Fruit fly (Drosophila melanogaster) whole organism, embryonic: ENCODE measurements around the gene CG14961.

Experiments used
- Adf1 ChIP-seq: fragments of 200-800 bp; sonication (Bioruptor generic); IDR thresholded peaks from 2 replicates; pipeline ENCODE4 v1.3.6; 2022; ENCODE audit warnings: missing biosample characterization, missing genetic modification characterization
- Bteb2 ChIP-seq: fragments of 200-800 bp; sonication (Bioruptor generic); optimal IDR thresholded peaks from 2 replicates; lab custom pipeline; 2016; ENCODE audit warnings: missing biosample characterization, missing genetic modification characterization
- CG10209 ChIP-seq: fragments of 200-800 bp; sonication (Bioruptor generic); optimal IDR thresholded peaks from 3 replicates; lab custom pipeline; 2017; ENCODE audit warnings: missing biosample characterization, mild to moderate bottlenecking, missing genetic modification characterization, missing genetic modification reagents
- CG10979 ChIP-seq: fragments of 200-800 bp; sonication (Bioruptor generic); optimal IDR thresholded peaks from 2 replicates; lab custom pipeline; 2018; ENCODE audit warnings: missing biosample characterization, mild to moderate bottlenecking, missing genetic modification characterization, moderate library complexity
- CG13123 ChIP-seq: fragments of 200-800 bp; sonication (Bioruptor generic); optimal IDR thresholded peaks from 2 replicates; lab custom pipeline; 2016; ENCODE audit warnings: missing biosample characterization, missing genetic modification characterization
- CG13424 ChIP-seq: fragments of 200-800 bp; sonication (Bioruptor generic); optimal IDR thresholded peaks from 2 replicates; lab custom pipeline; 2019; ENCODE audit warnings: missing biosample characterization, mild to moderate bottlenecking, missing genetic modification characterization, moderate library complexity
- CG14014 ChIP-seq: fragments of 200-800 bp; sonication (Bioruptor generic); IDR thresholded peaks from 2 replicates; pipeline ENCODE4 v1.3.6; 2022; ENCODE audit warnings: missing biosample characterization, missing genetic modification characterization
- CG15479 ChIP-seq: fragments of 200-800 bp; sonication (Bioruptor generic); optimal IDR thresholded peaks from 3 replicates; lab custom pipeline; 2019; ENCODE audit warnings: missing biosample characterization, mild to moderate bottlenecking, missing genetic modification characterization, moderate library complexity
- CG1603 ChIP-seq: fragments of 200-800 bp; sonication (Bioruptor generic); optimal IDR thresholded peaks from 2 replicates; lab custom pipeline; 2019; ENCODE audit warnings: missing biosample characterization, mild to moderate bottlenecking, missing genetic modification characterization, moderate library complexity
- CG16779 ChIP-seq: fragments of 200-800 bp; sonication (Bioruptor generic); IDR thresholded peaks from 2 replicates; pipeline ENCODE4 v1.3.6; 2022; ENCODE audit warnings: missing biosample characterization, missing genetic modification characterization
- CG2712 ChIP-seq: fragments of 200-800 bp; optimal IDR thresholded peaks from 3 replicates; lab custom pipeline; 2019; ENCODE audit warnings: missing biosample characterization, mild to moderate bottlenecking, missing genetic modification characterization, moderate library complexity
- CG34422 ChIP-seq: fragments of 200-800 bp; sonication (Bioruptor generic); IDR thresholded peaks from 3 replicates; pipeline ENCODE4 v1.3.6; 2022; ENCODE audit warnings: missing biosample characterization, missing genetic modification characterization
- CG7987 ChIP-seq: fragments of 200-800 bp; sonication (Bioruptor generic); optimal IDR thresholded peaks from 2 replicates; lab custom pipeline; 2018; ENCODE audit warnings: missing biosample characterization, mild to moderate bottlenecking, missing genetic modification characterization, moderate library complexity
- CG8290 ChIP-seq, 3 experiments: fragments of 200-800 bp; sonication (Bioruptor generic); optimal IDR thresholded peaks; 2 replicates each; lab custom pipeline; 2016 to 2019; ENCODE audit warnings: missing biosample characterization in 3 of 3, missing genetic modification characterization in 3 of 3, mild to moderate bottlenecking in 2 of 3, moderate library complexity in 1 of 3
- CG9876 ChIP-seq: fragments of 200-800 bp; sonication (Bioruptor generic); optimal IDR thresholded peaks from 2 replicates; lab custom pipeline; 2016; ENCODE audit warnings: missing biosample characterization, missing genetic modification characterization
- CkIIα-i1 ChIP-seq: fragments of 200-800 bp; sonication (Bioruptor generic); IDR thresholded peaks from 2 replicates; pipeline ENCODE4 v1.3.6; 2022; ENCODE audit warnings: missing biosample characterization, missing genetic modification characterization
- Ets65A ChIP-seq: fragments of 200-800 bp; sonication (Bioruptor generic); peaks from one replicate; lab custom pipeline; 2016; ENCODE audit warnings: missing biosample characterization, missing genetic modification characterization
- Gsc ChIP-seq: fragments of 200-800 bp; sonication (Bioruptor generic); IDR thresholded peaks from 2 replicates; pipeline ENCODE4 v1.3.6; 2022; ENCODE audit warnings: missing biosample characterization, missing genetic modification characterization
- H2.0 ChIP-seq: fragments of 200-800 bp; sonication (Bioruptor generic); IDR thresholded peaks from 2 replicates; pipeline ENCODE4 v1.3.6; 2022; ENCODE audit warnings: missing biosample characterization, missing genetic modification characterization
- HLH3B ChIP-seq: fragments of 200-800 bp; sonication (Bioruptor generic); IDR thresholded peaks from 2 replicates; pipeline ENCODE4 v1.3.6; 2022; ENCODE audit warnings: missing biosample characterization, missing genetic modification characterization
- Hey ChIP-seq: fragments of 200-800 bp; sonication (Bioruptor generic); optimal IDR thresholded peaks from 3 replicates; lab custom pipeline; 2018; ENCODE audit warnings: missing biosample characterization, mild to moderate bottlenecking, missing genetic modification characterization
- HmgZ ChIP-seq: fragments of 200-800 bp; sonication (Bioruptor generic); optimal IDR thresholded peaks from 2 replicates; lab custom pipeline; 2018; ENCODE audit warnings: missing biosample characterization, mild to moderate bottlenecking, missing genetic modification characterization
- Hmx ChIP-seq: fragments of 200-800 bp; sonication (Bioruptor generic); optimal IDR thresholded peaks from 2 replicates; lab custom pipeline; 2016; ENCODE audit warnings: missing biosample characterization, missing genetic modification characterization
- MTF-1 ChIP-seq: fragments of 200-800 bp; sonication (Bioruptor generic); optimal IDR thresholded peaks from 2 replicates; lab custom pipeline; 2018; ENCODE audit warnings: missing biosample characterization, mild to moderate bottlenecking, missing genetic modification characterization, borderline replicate concordance
- Mrtf ChIP-seq: fragments of 200-800 bp; sonication (Bioruptor generic); IDR thresholded peaks from 3 replicates; pipeline ENCODE4 v1.3.6; 2022; ENCODE audit warnings: missing biosample characterization, missing genetic modification characterization
- NC2α ChIP-seq: fragments of 200-800 bp; sonication (Bioruptor generic); optimal IDR thresholded peaks from 2 replicates; lab custom pipeline; 2016; ENCODE audit warnings: missing biosample characterization, missing genetic modification characterization
- NfI ChIP-seq: fragments of 200-800 bp; sonication (Bioruptor generic); optimal IDR thresholded peaks from 3 replicates; lab custom pipeline; 2018; ENCODE audit warnings: missing biosample characterization, mild to moderate bottlenecking, missing genetic modification characterization, moderate library complexity
- YL-1 ChIP-seq: fragments of 200-800 bp; sonication (Bioruptor generic); optimal IDR thresholded peaks from 3 replicates; lab custom pipeline; 2017; ENCODE audit warnings: missing biosample characterization, mild to moderate bottlenecking, missing genetic modification characterization
- ab ChIP-seq: fragments of 200-800 bp; sonication (Bioruptor generic); optimal IDR thresholded peaks from 2 replicates; lab custom pipeline; 2016; ENCODE audit warnings: missing biosample characterization, missing genetic modification characterization
- ase ChIP-seq: fragments of 200-800 bp; sonication (Bioruptor generic); IDR thresholded peaks from 3 replicates; pipeline ENCODE4 v1.3.6; 2022; ENCODE audit warnings: missing biosample characterization, missing genetic modification characterization
- fd102C ChIP-seq: fragments of 200-800 bp; sonication (Bioruptor generic); optimal IDR thresholded peaks from 2 replicates; lab custom pipeline; 2018; ENCODE audit warnings: missing biosample characterization, mild to moderate bottlenecking, missing genetic modification characterization, moderate library complexity
- grau ChIP-seq: fragments of 200-800 bp; optimal IDR thresholded peaks from 3 replicates; lab custom pipeline; 2019; ENCODE audit warnings: missing biosample characterization, mild to moderate bottlenecking, missing genetic modification characterization, moderate library complexity
- grn ChIP-seq: fragments of 200-800 bp; sonication (Bioruptor generic); optimal IDR thresholded peaks from 3 replicates; lab custom pipeline; 2017; ENCODE audit warnings: missing biosample characterization, missing genetic modification characterization
- inv ChIP-seq: fragments of 200-800 bp; sonication (Bioruptor generic); IDR thresholded peaks from 2 replicates; pipeline ENCODE4 v1.3.6; 2022; ENCODE audit warnings: missing biosample characterization, missing genetic modification characterization; ENCODE audit not compliant: partially characterized antibody
- lilli ChIP-seq: fragments of 200-800 bp; sonication (Bioruptor generic); optimal IDR thresholded peaks from 3 replicates; lab custom pipeline; 2016; ENCODE audit warnings: missing biosample characterization, missing genetic modification characterization
- pan ChIP-seq, 4 experiments: fragments of >200 bp in 3 of 4; fragments of 200-800 bp in 1 of 4; sonication (Bioruptor generic) in 1 of 4; optimal IDR thresholded peaks in 3 of 4; IDR thresholded peaks in 1 of 4; 2 replicates each; pipeline versions ENCODE4 v1.3.6 to Lab custom; 2017 to 2022; ENCODE audit warnings: missing biosample characterization in 2 of 4, missing genetic modification characterization in 2 of 4, mixed read lengths in 1 of 4
- ranshi ChIP-seq: fragments of 200-800 bp; sonication (Bioruptor generic); IDR thresholded peaks from 2 replicates; pipeline ENCODE4 v1.3.6; 2022; ENCODE audit warnings: missing biosample characterization, missing genetic modification characterization
- run ChIP-seq: fragments of 200-800 bp; sonication (Bioruptor generic); optimal IDR thresholded peaks from 3 replicates; lab custom pipeline; 2018; ENCODE audit warnings: missing biosample characterization, mild to moderate bottlenecking, missing genetic modification characterization
- seq ChIP-seq: fragments of 200-800 bp; sonication (Bioruptor generic); IDR thresholded peaks from 2 replicates; pipeline ENCODE4 v1.3.6; 2022; ENCODE audit warnings: missing biosample characterization, missing genetic modification characterization
- sim ChIP-seq: fragments of 200-800 bp; sonication (Bioruptor generic); IDR thresholded peaks from 2 replicates; pipeline ENCODE4 v1.3.6; 2022; ENCODE audit warnings: missing biosample characterization, missing genetic modification characterization
- sna ChIP-seq: fragments of 200-800 bp; sonication (Bioruptor generic); IDR thresholded peaks from 2 replicates; pipeline ENCODE4 v1.3.6; 2022; ENCODE audit warnings: missing biosample characterization, missing genetic modification characterization; ENCODE audit not compliant: partially characterized antibody
- sug ChIP-seq: fragments of 200-800 bp; optimal IDR thresholded peaks from 2 replicates; lab custom pipeline; 2019; ENCODE audit warnings: missing biosample characterization, mild to moderate bottlenecking, missing genetic modification characterization, moderate library complexity
- toy ChIP-seq: fragments of 200-800 bp; sonication (Bioruptor generic); IDR thresholded peaks from 2 replicates; pipeline ENCODE4 v1.3.6; 2022; ENCODE audit warnings: missing biosample characterization, missing genetic modification characterization
- tup ChIP-seq: fragments of 200-800 bp; sonication (Bioruptor generic); optimal IDR thresholded peaks from 2 replicates; lab custom pipeline; 2016; ENCODE audit warnings: missing biosample characterization, mild to moderate bottlenecking, missing genetic modification characterization, moderate library complexity
- tx ChIP-seq: fragments of 200-800 bp; sonication (Bioruptor generic); optimal IDR thresholded peaks from 2 replicates; lab custom pipeline; 2016; ENCODE audit warnings: missing biosample characterization, missing genetic modification characterization
- zf30C ChIP-seq: fragments of 200-800 bp; sonication (Bioruptor generic); optimal IDR thresholded peaks from 3 replicates; lab custom pipeline; 2018; ENCODE audit warnings: missing biosample characterization, mild to moderate bottlenecking, missing genetic modification characterization

CG14961 gene

dm6 chr3L:3338028-3338855, 8.4 kb downstream of the CG14961 start (continued):
- TF ChIP-seq grn (GFP tag; lab: Kevin White, UChicago) (no peak), CG34422 (GFP tag; lab: Robert Waterston, UW) (0 out of 3 replicates have a peak, but pooled peaks have one; percentile 26), HLH3B (no peak), CG10209 (no peak)

DNA sequence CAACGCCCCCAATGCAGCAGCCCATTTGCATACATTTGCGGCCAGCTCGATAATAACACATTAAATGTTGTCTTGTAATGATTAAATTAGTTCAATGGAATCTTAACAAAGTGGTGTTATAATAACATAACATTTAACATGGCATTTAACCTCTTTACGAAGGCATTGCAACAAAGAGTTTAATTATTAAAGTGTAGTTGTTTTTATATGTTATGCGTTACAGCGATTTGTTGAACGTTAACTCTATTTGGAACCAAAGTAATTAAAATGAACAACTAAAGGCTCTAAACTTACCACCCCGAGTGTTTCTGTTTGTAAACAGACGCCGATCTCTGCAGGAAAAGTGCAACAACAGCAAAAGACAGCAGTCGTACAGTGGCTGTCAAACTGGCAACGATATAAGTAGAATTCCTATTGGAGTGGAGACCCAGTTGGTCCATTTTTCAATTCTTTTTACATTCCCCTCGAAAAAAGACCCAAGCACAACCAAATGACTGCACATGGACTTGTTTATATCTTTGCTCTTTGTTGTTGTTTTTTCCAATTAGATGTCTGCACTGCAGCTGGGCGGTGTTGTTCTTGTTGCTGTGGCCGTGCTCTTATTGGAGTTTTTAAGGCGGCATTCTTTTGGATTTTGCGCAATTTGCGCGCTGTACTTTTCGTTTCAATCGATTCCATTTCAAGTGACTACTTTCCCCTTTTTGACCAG, 9.2 kb downstream of the CG14961 start:
- TF ChIP-seq CG7987 (no peak), CG13424 (tag; lab: Kevin White, UChicago) (peak; percentile 10), Hey (no peak), toy (GFP tag; lab: Robert Waterston, UW) (no peak), fd102C (GFP tag; lab: Kevin White, UChicago) (no peak), NC2α (GFP tag; lab: Kevin White, UChicago) (no peak), grau (tag; lab: Kevin White, UChicago) (peak; percentile 2), Hmx (GFP tag; lab: Kevin White, UChicago) (no peak), CG16779 (GFP tag; lab: Robert Waterston, UW) (no peak), CG14014 (GFP tag; lab: Robert Waterston, UW) (no peak), sim (GFP tag; lab: Robert Waterston, UW) (no peak), CG8290 (GFP tag; optimal IDR thresholded peaks at IDR 0.05; lab: Kevin White, UChicago) (no peak), CG8290 (tag; optimal IDR thresholded peaks at IDR 0.05; lab: Kevin White, UChicago) (no peak), CG9876 (GFP tag; lab: Kevin White, UChicago) (no peak), Mrtf (GFP tag; lab: Robert Waterston, UW) (no peak), sna (no peak), CG10979 (tag; lab: Kevin White, UChicago) (peak; percentile 36), zf30C (GFP tag; lab: Kevin White, UChicago) (no peak), ase (GFP tag; lab: Robert Waterston, UW) (0 out of 3 replicates have a peak, but pooled peaks have one; percentile 24), Bteb2 (GFP tag; lab: Kevin White, UChicago) (no peak), Gsc (GFP tag; lab: Robert Waterston, UW) (no peak), CG15479 (GFP tag; lab: Kevin White, UChicago) (peak; percentile 19), ab (no peak), Adf1 (no peak), CkIIα-i1 (GFP tag; lab: Robert Waterston, UW) (no peak), YL-1 (no peak), MTF-1 (no peak), ranshi (no peak), H2.0 (GFP tag; lab: Robert Waterston, UW) (no peak), run (tag; lab: Kevin White, UChicago) (no peak), CG1603 (tag; lab: Kevin White, UChicago) (peak; percentile 16), inv (GFP tag; lab: Robert Waterston, UW) (no peak), NfI (no peak), tup (GFP tag; lab: Kevin White, UChicago) (no peak), HmgZ (tag; lab: Kevin White, UChicago) (no peak), Ets65A (no peak), seq (GFP tag; lab: Robert Waterston, UW) (no peak), lilli (GFP tag; lab: Kevin White, UChicago) (no peak), CG13123 (no peak), pan (optimal IDR thresholded peaks at IDR 0.05; lab: Kevin White, UChicago) (no peak), pan (GFP tag; optimal IDR thresholded peaks at IDR 0.05 in 1 of 2, IDR thresholded peaks at IDR 0.05 in 1 of 2) (no peak), CG2712 (tag; lab: Kevin White, UChicago) (peak; percentile 30), tx (GFP tag; lab: Kevin White, UChicago) (no peak), sug (tag; lab: Kevin White, UChicago) (no peak)
